Fruit fly (Drosophila melanogaster) whole organism, embryonic: Measurements from ENCODE around the gene CG14034.

Experiments
- Atf6 ChIP-seq: fragments of 200-800 bp; sonication (Bioruptor generic); IDR thresholded peaks from 2 replicates; pipeline ENCODE4 v1.3.6; 2022; ENCODE audit warnings: missing biosample characterization, missing genetic modification characterization
- Blimp-1 ChIP-seq: fragments of 200-800 bp; sonication (Bioruptor generic); optimal IDR thresholded peaks from 3 replicates; lab custom pipeline; 2018; ENCODE audit warnings: missing biosample characterization, missing genetic modification characterization, mild to moderate bottlenecking, moderate library complexity, missing genetic modification reagents
- CG17802 ChIP-seq: fragments of 200-800 bp; sonication (Bioruptor generic); optimal IDR thresholded peaks from 2 replicates; lab custom pipeline; 2018; ENCODE audit warnings: missing biosample characterization, mild to moderate bottlenecking, missing genetic modification characterization, moderate library complexity
- CG31388 ChIP-seq: fragments of 200-800 bp; sonication (Bioruptor generic); optimal IDR thresholded peaks from 2 replicates; lab custom pipeline; 2016; ENCODE audit warnings: missing biosample characterization, missing genetic modification characterization
- CG43689 ChIP-seq: fragments of 200-800 bp; sonication (Bioruptor generic); IDR thresholded peaks from 2 replicates; pipeline ENCODE4 v1.3.6; 2022; ENCODE audit warnings: missing biosample characterization, missing genetic modification characterization
- CG4854 ChIP-seq: fragments of 200-800 bp; sonication (Bioruptor generic); optimal IDR thresholded peaks from 2 replicates; lab custom pipeline; 2016; ENCODE audit warnings: missing biosample characterization, missing genetic modification characterization, inconsistent platforms
- CG6654 ChIP-seq: fragments of 200-800 bp; sonication (Bioruptor generic); optimal IDR thresholded peaks from 2 replicates; lab custom pipeline; 2017; ENCODE audit warnings: missing biosample characterization, mild to moderate bottlenecking, missing genetic modification characterization
- CG7357 ChIP-seq: fragments of 200-800 bp; sonication (Bioruptor generic); IDR thresholded peaks from 3 replicates; pipeline ENCODE4 v1.3.6; 2022; ENCODE audit warnings: missing biosample characterization, missing genetic modification characterization
- CG9609 ChIP-seq: fragments of 200-800 bp; sonication (Bioruptor generic); optimal IDR thresholded peaks from 3 replicates; lab custom pipeline; 2016; ENCODE audit warnings: missing biosample characterization, missing genetic modification characterization
- Chrac-16 ChIP-seq: fragments of 200-800 bp; sonication (Bioruptor generic); optimal IDR thresholded peaks from 3 replicates; lab custom pipeline; 2016; ENCODE audit warnings: missing biosample characterization, missing genetic modification characterization
- Dip2 ChIP-seq: fragments of 200-800 bp; sonication (Bioruptor generic); IDR thresholded peaks from 2 replicates; pipeline ENCODE4 v1.3.6; 2022; ENCODE audit warnings: missing biosample characterization, missing genetic modification characterization
- Dref ChIP-seq: fragments of 200-800 bp; sonication (Bioruptor generic); IDR thresholded peaks from 2 replicates; pipeline ENCODE4 v1.3.6; 2022; ENCODE audit warnings: missing biosample characterization, missing genetic modification characterization
- Ets65A ChIP-seq: fragments of 200-800 bp; sonication (Bioruptor generic); peaks from one replicate; lab custom pipeline; 2016; ENCODE audit warnings: missing biosample characterization, missing genetic modification characterization
- Med ChIP-seq: fragments of 200-800 bp; sonication (Bioruptor generic); peaks from one replicate; lab custom pipeline; 2016; ENCODE audit warnings: missing biosample characterization, missing genetic modification characterization, mild to moderate bottlenecking, inconsistent platforms, moderate library complexity
- Optix ChIP-seq: fragments of 200-800 bp; sonication (Bioruptor generic); IDR thresholded peaks from 3 replicates; pipeline ENCODE4 v1.3.6; 2022; ENCODE audit warnings: missing biosample characterization, missing genetic modification characterization
- Rx ChIP-seq: fragments of 200-800 bp; sonication (Bioruptor generic); IDR thresholded peaks from 2 replicates; pipeline ENCODE4 v1.3.6; 2022; ENCODE audit warnings: missing biosample characterization, missing genetic modification characterization
- Sry-δ ChIP-seq: fragments of 200-800 bp; sonication (Bioruptor generic); optimal IDR thresholded peaks from 2 replicates; lab custom pipeline; 2016; ENCODE audit warnings: missing biosample characterization, missing genetic modification characterization
- ac ChIP-seq: fragments of 200-800 bp; sonication (Bioruptor generic); optimal IDR thresholded peaks from 3 replicates; lab custom pipeline; 2017; ENCODE audit warnings: missing biosample characterization, mild to moderate bottlenecking, missing genetic modification characterization
- ara ChIP-seq: fragments of 200-800 bp; sonication (Bioruptor generic); IDR thresholded peaks from 2 replicates; pipeline ENCODE4 v1.3.6; 2022; ENCODE audit warnings: missing biosample characterization, missing genetic modification characterization
- bsh ChIP-seq, 2 experiments: fragments of 200-800 bp; sonication (Bioruptor generic); optimal IDR thresholded peaks; 2 replicates each; lab custom pipeline; 2017 to 2018; ENCODE audit warnings: mild to moderate bottlenecking in 2 of 2, missing biosample characterization in 2 of 2, missing genetic modification characterization in 2 of 2, moderate library complexity in 1 of 2
- corto ChIP-seq: fragments of 200-800 bp; sonication (Bioruptor generic); optimal IDR thresholded peaks from 2 replicates; lab custom pipeline; 2016; ENCODE audit warnings: missing biosample characterization, mild to moderate bottlenecking, missing genetic modification characterization, moderate library complexity
- disco-r ChIP-seq: fragments of 200-800 bp; sonication (Bioruptor generic); optimal IDR thresholded peaks from 2 replicates; lab custom pipeline; 2016; ENCODE audit warnings: missing biosample characterization, missing genetic modification characterization
- eyg ChIP-seq: fragments of 200-800 bp; sonication (Bioruptor generic); optimal IDR thresholded peaks from 3 replicates; lab custom pipeline; 2016; ENCODE audit warnings: missing biosample characterization, missing genetic modification characterization
- ftz-f1 ChIP-seq: fragments of 200-800 bp; sonication (Bioruptor generic); optimal IDR thresholded peaks from 2 replicates; lab custom pipeline; 2016; ENCODE audit warnings: missing biosample characterization, missing genetic modification characterization
- fu2 ChIP-seq: fragments of 200-800 bp; sonication (Bioruptor generic); optimal IDR thresholded peaks from 2 replicates; lab custom pipeline; 2016; ENCODE audit warnings: missing biosample characterization, missing genetic modification characterization
- kah ChIP-seq: fragments of 200-800 bp; sonication (Bioruptor generic); optimal IDR thresholded peaks from 2 replicates; lab custom pipeline; 2018; ENCODE audit warnings: missing biosample characterization, mild to moderate bottlenecking, missing genetic modification characterization
- lbe ChIP-seq: fragments of 200-800 bp; sonication (Bioruptor generic); optimal IDR thresholded peaks from 2 replicates; lab custom pipeline; 2016; ENCODE audit warnings: missing biosample characterization, mild to moderate bottlenecking, missing genetic modification characterization
- nerfin-2 ChIP-seq: fragments of 200-800 bp; sonication (Bioruptor generic); IDR thresholded peaks from 2 replicates; pipeline ENCODE4 v1.3.6; 2022; ENCODE audit warnings: missing biosample characterization, missing genetic modification characterization; ENCODE audit not compliant: partially characterized antibody
- nom ChIP-seq: fragments of 200-800 bp; sonication (Bioruptor generic); optimal IDR thresholded peaks from 2 replicates; lab custom pipeline; 2017; ENCODE audit warnings: missing biosample characterization, missing genetic modification characterization, mild to moderate bottlenecking, moderate library complexity, missing genetic modification reagents
- pb ChIP-seq: fragments of 200-800 bp; sonication (Bioruptor generic); optimal IDR thresholded peaks from 3 replicates; lab custom pipeline; 2016; ENCODE audit warnings: missing biosample characterization, missing genetic modification characterization
- sens ChIP-seq: fragments of 200-800 bp; sonication (Bioruptor generic); peaks from one replicate; lab custom pipeline; 2016; ENCODE audit warnings: missing biosample characterization, missing genetic modification characterization
- sens-2 ChIP-seq: fragments of 200-800 bp; sonication (Bioruptor generic); IDR thresholded peaks from 2 replicates; pipeline ENCODE4 v1.3.6; 2022; ENCODE audit warnings: missing biosample characterization, missing genetic modification characterization
- sisA ChIP-seq: fragments of 200-800 bp; sonication (Bioruptor generic); IDR thresholded peaks from 2 replicates; pipeline ENCODE4 v1.3.6; 2022; ENCODE audit warnings: missing biosample characterization, missing genetic modification characterization
- slbo ChIP-seq: fragments of 200-800 bp; sonication (Bioruptor generic); IDR thresholded peaks from 2 replicates; pipeline ENCODE4 v1.3.6; 2022; ENCODE audit warnings: missing biosample characterization, missing genetic modification characterization
- sr ChIP-seq: fragments of 200-800 bp; sonication (Bioruptor generic); IDR thresholded peaks from 3 replicates; pipeline ENCODE4 v1.3.6; 2022; ENCODE audit warnings: missing biosample characterization, missing genetic modification characterization

CG14034 gene

dm6 chr2L:5254105-5254711 lies 37.9 kb upstream of the CG14034 start (continued):
- peak; percentile 20 for TF ChIP-seq Blimp-1 (GFP tag; lab: Kevin White, UChicago)
- no peak for TF ChIP-seq kah
- TF ChIP-seq, all 482 proteins: peak for 34

dm6 chr2L:5252399-5253030 lies 36.2 kb upstream of the CG14034 start:
- TF ChIP-seq Optix (GFP tag; lab: Robert Waterston, UW), result no peak
- TF ChIP-seq Dref (GFP tag; lab: Robert Waterston, UW), result 0 out of 2 replicates have a peak, but pooled peaks have one; percentile 4
- peak; percentile 59 for TF ChIP-seq corto
- peak; percentile 66 for TF ChIP-seq lbe (GFP tag; lab: Kevin White, UChicago)
- peak; percentile 30 for TF ChIP-seq nom
- no peak for TF ChIP-seq sens-2
- peak; percentile 74 for TF ChIP-seq CG17802
- peak; percentile 27 for TF ChIP-seq Ets65A (GFP tag; lab: Kevin White, UChicago)
- TF ChIP-seq bsh (GFP tag; optimal IDR thresholded peaks at IDR 0.05; lab: Kevin White, UChicago), result peak in 1 of 2 experiments; percentile 35
- peak; percentile 66 for TF ChIP-seq sens (GFP tag; lab: Kevin White, UChicago)

dm6 chr2L:5251725-5252124 lies 35.4 kb upstream of the CG14034 start:
- no peak for TF ChIP-seq CG31388 (GFP tag; lab: Kevin White, UChicago)
- no peak for TF ChIP-seq nerfin-2
- no peak for TF ChIP-seq CG43689 (GFP tag; lab: Robert Waterston, UW)
- no peak for TF ChIP-seq slbo (GFP tag; lab: Robert Waterston, UW)
- TF ChIP-seq Atf6 (GFP tag; lab: Robert Waterston, UW), result no peak
- no peak for TF ChIP-seq fu2 (GFP tag; lab: Kevin White, UChicago)
- TF ChIP-seq eyg (GFP tag; lab: Kevin White, UChicago), result no peak
- no peak for TF ChIP-seq ac
- peak; percentile 54 for TF ChIP-seq Med (GFP tag; lab: Kevin White, UChicago)

dm6 chr2L:5251150-5251549 lies 34.8 kb upstream of the CG14034 start:
- TF ChIP-seq ara (GFP tag; lab: Robert Waterston, UW), result no peak
- TF ChIP-seq sisA (GFP tag; lab: Robert Waterston, UW), result no peak
- no peak for TF ChIP-seq corto
- no peak for TF ChIP-seq kah
- TF ChIP-seq Rx (GFP tag; lab: Robert Waterston, UW), result no peak
- TF ChIP-seq Chrac-16, result no peak
- no peak for TF ChIP-seq ftz-f1 (GFP tag; lab: Kevin White, UChicago)
- TF ChIP-seq pb (GFP tag; lab: Kevin White, UChicago), result no peak
- no peak for TF ChIP-seq CG9609 (GFP tag; lab: Kevin White, UChicago)
- TF ChIP-seq Sry-δ (GFP tag; lab: Kevin White, UChicago), result no peak
- TF ChIP-seq CG6654, result no peak
- no peak for TF ChIP-seq disco-r
- TF ChIP-seq CG7357 (GFP tag; lab: Robert Waterston, UW), result no peak
- TF ChIP-seq Dip2 (GFP tag; lab: Robert Waterston, UW), result no peak
- no peak for TF ChIP-seq CG4854 (GFP tag; lab: Kevin White, UChicago)
- TF ChIP-seq sr (GFP tag; lab: Robert Waterston, UW), result no peak
